Worm (Caenorhabditis elegans) whole organism, midembryonic: ENCODE measurements around the gene dhs-25.

Experiments
- T22C8.4 ChIP-seq: fragments of 200-800 bp; sonication (Bioruptor generic); IDR thresholded peaks from 2 replicates; pipeline ENCODE4 v1.3.6; 2022; ENCODE audit warnings: missing genetic modification characterization, missing compliant biosample characterization
- cog-1 ChIP-seq: sonication (generic microtip); optimal IDR thresholded peaks from 2 replicates; lab custom pipeline; 2016; ENCODE audit warnings: missing genetic modification characterization, missing compliant biosample characterization
- flt-1 ChIP-seq: fragments of 200-800 bp; sonication (Bioruptor generic); IDR thresholded peaks from 2 replicates; pipeline ENCODE4 v1.3.6; 2022; ENCODE audit warnings: missing genetic modification characterization, missing compliant biosample characterization
- klf-2 ChIP-seq: fragments of 200-800 bp; sonication (Bioruptor generic); conservative IDR thresholded peaks from 2 replicates; pipeline ENCODE4 v1.3.6; 2022; ENCODE audit warnings: missing genetic modification reagents, missing genetic modification characterization, missing compliant biosample characterization
- med-1 ChIP-seq: sonication (generic microtip); optimal IDR thresholded peaks from 2 replicates; lab custom pipeline; 2017; ENCODE audit warnings: missing genetic modification characterization, mild to moderate bottlenecking, missing compliant biosample characterization, antibody characterized with exemption, missing genetic modification reagents; ENCODE audit not compliant: insufficient read depth
- ref-1 ChIP-seq: fragments of 200-800 bp; sonication (Bioruptor generic); conservative IDR thresholded peaks from 2 replicates; pipeline ENCODE4 v1.3.6; 2022; ENCODE audit warnings: missing genetic modification reagents, missing genetic modification characterization, missing compliant biosample characterization
- tab-1 ChIP-seq: fragments of 200-800 bp; sonication (Bioruptor generic); IDR thresholded peaks from 2 replicates; pipeline ENCODE4 v1.3.6; 2022; ENCODE audit warnings: missing genetic modification characterization, missing compliant biosample characterization
- ztf-23 ChIP-seq: fragments of 200-800 bp; sonication (Bioruptor generic); IDR thresholded peaks from 2 replicates; pipeline ENCODE4 v1.3.6; 2022; ENCODE audit warnings: missing genetic modification reagents, missing genetic modification characterization, missing compliant biosample characterization
- ztf-29 ChIP-seq: fragments of 200-800 bp; sonication (Bioruptor generic); IDR thresholded peaks from 2 replicates; pipeline ENCODE4 v1.3.6; 2022; ENCODE audit warnings: missing genetic modification reagents, missing genetic modification characterization, missing compliant biosample characterization

DNA sequence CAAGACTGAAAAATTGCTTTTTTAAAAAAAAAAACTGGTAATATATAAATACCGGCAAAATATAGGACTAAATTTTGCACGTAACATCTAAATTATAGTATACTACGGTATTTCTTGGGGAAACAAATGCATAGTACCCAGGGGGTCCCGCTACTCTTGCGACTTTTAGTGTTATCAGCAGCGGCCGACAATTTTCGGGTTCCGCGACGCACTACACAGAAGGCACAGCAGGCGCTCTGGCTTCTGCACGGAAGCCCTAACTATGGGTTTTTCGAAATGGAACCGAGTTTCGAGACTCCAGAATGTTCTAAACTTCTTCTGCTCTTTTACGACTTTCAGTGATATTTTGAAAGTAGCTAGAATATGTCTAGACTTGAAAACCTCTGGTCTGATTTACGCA, 30.2 kb downstream of the dhs-25 start:
- TF ChIP-seq cog-1 (tag; lab: Kevin White, UChicago), result no peak
- TF ChIP-seq flt-1, result no peak
- no peak for TF ChIP-seq tab-1 (GFP tag; lab: Robert Waterston, UW)
- TF ChIP-seq T22C8.4 (GFP tag; lab: Robert Waterston, UW), result no peak
- no peak for TF ChIP-seq ztf-23 (GFP tag; lab: Robert Waterston, UW)
- no peak for TF ChIP-seq ztf-29
- TF ChIP-seq ref-1 (GFP tag; lab: Robert Waterston, UW), result no peak
- TF ChIP-seq klf-2, result no peak
- TF ChIP-seq med-1 (GFP tag; lab: Kevin White, UChicago), result no peak
